Fruit fly (Drosophila melanogaster) whole organism: ENCODE measurements around the gene Spindly.

ENCODE experiments used
- CG8478 ChIP-seq: fragments of >200 bp; optimal IDR thresholded peaks from 2 replicates; lab custom pipeline; 2018; ENCODE audit warnings: inconsistent platforms
- Dll ChIP-seq: fragments of >200 bp; optimal IDR thresholded peaks from 2 replicates; lab custom pipeline; 2017
- EcR ChIP-seq, 2 experiments: fragments of >200 bp; optimal IDR thresholded peaks; 2 replicates each; lab custom pipeline; 2017; ENCODE audit warnings: missing biosample characterization in 2 of 2, missing genetic modification characterization in 2 of 2, missing genetic modification reagents in 2 of 2
- pan ChIP-seq: fragments of >200 bp; optimal IDR thresholded peaks from 2 replicates; lab custom pipeline; 2017
- psq ChIP-seq: fragments of >200 bp; optimal IDR thresholded peaks from 2 replicates; lab custom pipeline; 2017
- usp ChIP-seq: fragments of >200 bp; optimal IDR thresholded peaks from 2 replicates; lab custom pipeline; 2017; ENCODE audit warnings: missing biosample characterization, missing genetic modification characterization, mixed read lengths

DNA sequence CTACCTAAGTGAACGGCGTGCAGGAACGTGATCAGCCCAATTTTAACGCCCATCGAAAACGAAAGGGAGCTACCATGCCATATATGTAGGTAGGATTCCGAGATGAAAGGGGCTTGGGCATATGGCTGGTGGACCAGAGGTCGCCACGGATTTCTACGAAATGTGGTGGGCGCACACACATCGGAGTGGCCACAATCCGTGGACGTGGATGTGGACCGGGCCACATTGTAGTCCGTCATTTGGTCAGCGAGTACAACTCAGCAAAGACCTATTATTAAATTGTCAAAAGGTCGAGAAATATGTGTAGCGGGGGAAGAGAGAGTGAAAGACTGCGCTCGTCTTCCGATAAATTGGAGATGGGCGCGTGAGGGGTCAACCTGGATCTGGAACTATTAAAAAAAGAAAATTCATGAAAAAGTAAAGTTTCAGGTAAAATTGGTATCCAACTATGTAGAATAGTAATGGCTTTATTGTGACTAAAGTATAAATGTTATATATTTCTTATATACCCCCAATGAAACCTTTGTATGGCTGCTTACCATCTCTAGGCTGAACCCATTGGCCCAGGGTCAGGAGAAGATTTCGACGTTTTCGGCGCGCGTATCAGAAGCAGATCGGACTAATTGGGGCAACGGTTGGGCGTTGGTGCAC lies 25.4 kb upstream of the Spindly start:
- TF ChIP-seq psq (lab: Kevin White, UChicago): no peak
- no peak for TF ChIP-seq CG8478
- no peak for TF ChIP-seq usp
- no peak for TF ChIP-seq Dll (lab: Kevin White, UChicago)
- TF ChIP-seq EcR (GFP tag; optimal IDR thresholded peaks at IDR 0.05; lab: Kevin White, UChicago): no peak
- TF ChIP-seq pan (lab: Kevin White, UChicago): no peak
